Worm (Caenorhabditis elegans): ENCODE measurements around the gene bre-3.
A peak's percentile ranks its signal among the peaks of the same experiment; 100 is the strongest.

The bre-3 gene

DNA sequence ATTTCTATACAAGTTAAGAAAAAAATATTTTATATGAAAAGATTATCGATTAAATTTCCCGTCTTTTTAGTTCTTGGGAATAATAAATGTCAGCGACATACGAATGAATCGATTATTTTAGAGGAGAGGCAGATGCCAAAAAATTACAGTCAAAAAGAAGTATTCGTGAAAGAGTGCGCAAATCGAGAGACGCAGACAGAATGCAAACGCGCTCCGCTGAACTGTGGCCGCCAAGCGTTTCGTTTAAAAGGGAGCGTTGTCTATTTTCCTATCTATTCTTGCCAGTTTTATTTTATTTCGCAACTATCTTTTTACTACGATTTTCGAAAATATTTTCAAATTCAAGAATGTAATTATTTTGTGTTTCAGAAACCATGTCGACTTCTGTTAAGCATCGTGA, 18.2 kb downstream of the bre-3 start, which contains the start of gene baf-1:
Gene baf-1 (plus strand): TSS at position 370 of the 400 bp plus-strand sequence.
- TF ChIP-seq nhr-25 (tag; optimal IDR thresholded peaks at IDR 0.05) (peak; percentile 74), nhr-76 (tag; optimal IDR thresholded peaks at IDR 0.05) (no peak), ztf-11 (tag; optimal IDR thresholded peaks at IDR 0.05) (no peak), skn-1 (tag; optimal IDR thresholded peaks at IDR 0.05) (peak; percentile 30), nhr-43 (tag; optimal IDR thresholded peaks at IDR 0.05; ENCODE audit: poor library complexity, severe bottlenecking) (peak; percentile 49), jun-1 (tag; optimal IDR thresholded peaks at IDR 0.05) (peak; percentile 27), nhr-23 (tag; optimal IDR thresholded peaks at IDR 0.05) (peak; percentile 68), fos-1 (tag; optimal IDR thresholded peaks at IDR 0.05) (no peak), snpc-4 (tag; optimal IDR thresholded peaks at IDR 0.05) (peak; percentile 51), nhr-12 (tag; optimal IDR thresholded peaks at IDR 0.05) (no peak), aly-2 (tag; optimal IDR thresholded peaks at IDR 0.05) (no peak), ztf-4 (tag; optimal IDR thresholded peaks at IDR 0.05) (no peak), pha-4 (tag; optimal IDR thresholded peaks at IDR 0.05) (peak; percentile 84), elt-2 (tag; optimal IDR thresholded peaks at IDR 0.05) (peak; percentile 50), mdl-1 (tag; optimal IDR thresholded peaks at IDR 0.05) (no peak), egl-5 (tag; optimal IDR thresholded peaks at IDR 0.05) (no peak), eor-1 (tag; optimal IDR thresholded peaks at IDR 0.05) (no peak), lin-39 (tag; optimal IDR thresholded peaks at IDR 0.05) (peak; percentile 13), ceh-28 (tag; optimal IDR thresholded peaks at IDR 0.05) (peak; percentile 51), hmg-11 (tag; optimal IDR thresholded peaks at IDR 0.05) (peak; percentile 27), pqm-1 (tag; optimal IDR thresholded peaks at IDR 0.05) (peak; percentile 16), lin-15B (tag; optimal IDR thresholded peaks at IDR 0.05) (peak; percentile 78), nhr-28 (tag; optimal IDR thresholded peaks at IDR 0.05) (no peak), ama-1 (optimal IDR thresholded peaks at IDR 0.05) (peak; percentile 12), R02D3.7 (tag; optimal IDR thresholded peaks at IDR 0.05) (peak; percentile 23), ZK546.5 (tag; optimal IDR thresholded peaks at IDR 0.05) (no peak), nfya-1 (tag; optimal IDR thresholded peaks at IDR 0.05; ENCODE audit: insufficient read depth) (peak; percentile 70), nhr-77 (tag; optimal IDR thresholded peaks at IDR 0.05) (no peak)

DNA sequence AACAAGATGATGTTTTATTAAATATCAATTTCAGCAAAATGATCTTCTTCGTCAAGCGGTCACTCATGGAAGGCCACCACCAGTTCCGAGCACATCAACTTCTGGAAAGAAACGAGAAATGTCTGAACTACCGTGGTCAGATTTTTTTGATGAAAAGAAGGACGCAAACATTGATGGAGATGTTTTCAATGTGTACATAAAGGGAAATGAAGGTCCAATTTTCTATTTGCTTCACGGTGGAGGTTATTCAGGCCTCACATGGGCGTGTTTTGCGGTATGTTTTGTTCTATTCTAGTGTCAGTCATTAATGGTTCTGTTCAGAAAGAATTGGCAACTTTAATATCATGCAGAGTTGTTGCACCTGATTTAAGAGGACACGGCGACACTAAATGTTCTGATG, 19.4 kb downstream of the bre-3 start, which contains the start of gene B0464.6:
Gene B0464.6 (minus strand): TSS at position 101 of the 400 bp plus-strand sequence.
- TF ChIP-seq eor-1 (tag; optimal IDR thresholded peaks at IDR 0.05) (no peak), egl-5 (tag; optimal IDR thresholded peaks at IDR 0.05) (no peak), egl-27 (tag; optimal IDR thresholded peaks at IDR 0.05) (no peak), nhr-76 (tag; optimal IDR thresholded peaks at IDR 0.05) (no peak), hmg-11 (tag; optimal IDR thresholded peaks at IDR 0.05) (no peak), pqm-1 (tag; optimal IDR thresholded peaks at IDR 0.05) (no peak), skn-1 (tag; optimal IDR thresholded peaks at IDR 0.05) (no peak), ama-1 (optimal IDR thresholded peaks at IDR 0.05) (no peak), aly-2 (tag; optimal IDR thresholded peaks at IDR 0.05) (no peak), nhr-28 (tag; optimal IDR thresholded peaks at IDR 0.05) (no peak), elt-1 (tag; optimal IDR thresholded peaks at IDR 0.05) (no peak), ceh-82 (tag; optimal IDR thresholded peaks at IDR 0.05) (no peak), nhr-67 (tag; optimal IDR thresholded peaks at IDR 0.05) (no peak), ztf-11 (tag; optimal IDR thresholded peaks at IDR 0.05) (no peak), nhr-23 (tag; optimal IDR thresholded peaks at IDR 0.05) (no peak), nfya-1 (tag; optimal IDR thresholded peaks at IDR 0.05; ENCODE audit: insufficient read depth) (no peak), lsy-12 (tag; optimal IDR thresholded peaks at IDR 0.05) (no peak), pha-4 (tag; optimal IDR thresholded peaks at IDR 0.05) (no peak)

DNA sequence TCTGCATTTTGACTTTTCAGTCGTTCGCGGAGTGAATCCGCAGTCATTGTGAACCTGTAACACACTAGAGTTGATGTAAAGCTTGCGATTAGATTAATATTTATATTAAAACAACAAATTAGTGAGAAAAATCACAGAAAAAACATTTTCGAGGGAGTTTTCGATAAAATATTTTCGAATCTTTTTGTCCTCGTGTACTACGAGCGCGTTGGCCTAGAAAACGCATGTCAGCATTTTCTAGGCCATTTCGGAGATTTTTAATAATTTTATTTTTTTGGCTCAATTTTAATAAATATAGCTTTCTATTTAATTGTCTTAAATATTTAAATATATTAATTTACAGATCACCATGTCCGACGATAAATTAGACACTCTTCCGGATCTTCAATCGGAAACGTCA, 19.8 kb downstream of the bre-3 start, which contains the start of gene B0464.9:
Gene B0464.9 (plus strand): TSS at position 344 of the 400 bp plus-strand sequence.
- TF ChIP-seq hmg-11 (tag; optimal IDR thresholded peaks at IDR 0.05): peak; percentile 8
- peak; percentile 66 for TF ChIP-seq nhr-23 (tag; optimal IDR thresholded peaks at IDR 0.05)
- no peak for TF ChIP-seq egl-27 (tag; optimal IDR thresholded peaks at IDR 0.05)
- TF ChIP-seq zag-1 (tag; optimal IDR thresholded peaks at IDR 0.05): no peak
- TF ChIP-seq nhr-25 (tag; optimal IDR thresholded peaks at IDR 0.05): no peak
- TF ChIP-seq snpc-4 (tag; optimal IDR thresholded peaks at IDR 0.05): no peak
- TF ChIP-seq eor-1 (tag; optimal IDR thresholded peaks at IDR 0.05): no peak
- no peak for TF ChIP-seq jun-1 (tag; optimal IDR thresholded peaks at IDR 0.05)
- TF ChIP-seq fkh-2 (tag; optimal IDR thresholded peaks at IDR 0.05): no peak
- peak; percentile 10 for TF ChIP-seq elt-2 (tag; optimal IDR thresholded peaks at IDR 0.05)
- TF ChIP-seq nfya-1 (tag; optimal IDR thresholded peaks at IDR 0.05; ENCODE audit: insufficient read depth): peak; percentile 35
- TF ChIP-seq lin-15B (tag; optimal IDR thresholded peaks at IDR 0.05): peak; percentile 79
- TF ChIP-seq R02D3.7 (tag; optimal IDR thresholded peaks at IDR 0.05): no peak
- TF ChIP-seq pha-4 (tag; optimal IDR thresholded peaks at IDR 0.05): peak; percentile 64
- TF ChIP-seq nhr-43 (tag; optimal IDR thresholded peaks at IDR 0.05; ENCODE audit: poor library complexity, severe bottlenecking): peak; percentile 77
- TF ChIP-seq ama-1 (optimal IDR thresholded peaks at IDR 0.05): no peak
- TF ChIP-seq lsy-12 (tag; optimal IDR thresholded peaks at IDR 0.05): peak; percentile 21
- TF ChIP-seq pqm-1 (tag; optimal IDR thresholded peaks at IDR 0.05): peak; percentile 42
- no peak for TF ChIP-seq ceh-9 (tag; optimal IDR thresholded peaks at IDR 0.05)
- no peak for TF ChIP-seq elt-3 (tag; optimal IDR thresholded peaks at IDR 0.05)
- TF ChIP-seq egl-5 (tag; optimal IDR thresholded peaks at IDR 0.05): no peak
- TF ChIP-seq nhr-67 (tag; optimal IDR thresholded peaks at IDR 0.05): no peak
- TF ChIP-seq fos-1 (tag; optimal IDR thresholded peaks at IDR 0.05): no peak
- TF ChIP-seq mdl-1 (tag; optimal IDR thresholded peaks at IDR 0.05): no peak
- TF ChIP-seq sea-2 (GFP tag; optimal IDR thresholded peaks at IDR 0.05): no peak
- TF ChIP-seq nhr-237 (tag; optimal IDR thresholded peaks at IDR 0.05): no peak
- TF ChIP-seq ceh-28 (tag; optimal IDR thresholded peaks at IDR 0.05): no peak

All from whole organism, L3 larva.